Worm (Caenorhabditis elegans) whole organism, early embryonic: ENCODE data around the gene Y39A1A.16.

ENCODE experiments used
- B0310.2 ChIP-seq: sonication (generic microtip); optimal IDR thresholded peaks from 2 replicates; lab custom pipeline; 2016; ENCODE audit warnings: mild to moderate bottlenecking, missing genetic modification characterization, missing compliant biosample characterization
- aly-1 ChIP-seq: sonication (generic microtip); optimal IDR thresholded peaks from 2 replicates; lab custom pipeline; 2016; ENCODE audit warnings: missing genetic modification characterization, missing compliant biosample characterization
- ama-1 ChIP-seq: fragments of 150-350 bp; optimal IDR thresholded peaks from 2 replicates; lab custom pipeline; 2014
- hnd-1 ChIP-seq: sonication (generic microtip); optimal IDR thresholded peaks from 2 replicates; lab custom pipeline; 2016; ENCODE audit warnings: missing genetic modification characterization, missing compliant biosample characterization
- pes-1 ChIP-seq: fragments of 200-800 bp; sonication (Bioruptor generic); IDR thresholded peaks from 2 replicates; pipeline ENCODE4 v1.3.6; 2022; ENCODE audit warnings: missing genetic modification reagents, missing genetic modification characterization, missing compliant biosample characterization
- tbx-11 ChIP-seq: fragments of 200-800 bp; sonication (Bioruptor generic); IDR thresholded peaks from 2 replicates; pipeline ENCODE4 v1.3.6; 2022; ENCODE audit warnings: missing genetic modification characterization, missing compliant biosample characterization
- tra-4 ChIP-seq: sonication (generic microtip); optimal IDR thresholded peaks from 2 replicates; lab custom pipeline; 2017; ENCODE audit warnings: missing genetic modification characterization, missing compliant biosample characterization

DNA sequence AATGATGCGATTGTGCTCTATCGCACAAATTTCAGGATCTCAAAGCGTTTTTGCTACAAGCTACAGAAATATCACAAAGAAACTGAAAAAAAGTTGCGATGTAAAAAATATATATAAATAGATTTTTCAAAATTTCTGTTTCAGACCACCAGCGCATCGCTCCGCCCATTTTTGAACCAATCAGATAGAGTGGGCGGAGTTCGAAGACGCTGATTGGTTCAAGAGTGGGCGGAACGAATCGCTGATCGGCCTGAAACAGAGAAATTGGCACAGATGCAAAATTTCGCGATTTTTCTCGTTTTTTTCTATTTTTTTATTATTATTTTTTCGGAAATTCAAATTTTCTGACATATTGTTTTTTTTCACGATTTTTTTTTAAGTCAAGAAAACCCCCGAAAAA lies 23.7 kb downstream of the Y39A1A.16 start:
- TF ChIP-seq B0310.2 (tag; lab: Kevin White, UChicago) (no peak), hnd-1 (tag; lab: Kevin White, UChicago) (no peak), ama-1 (lab: Kevin White, UChicago) (no peak), tbx-11 (no peak), aly-1 (tag; lab: Kevin White, UChicago) (no peak), pes-1 (no peak), tra-4 (tag; lab: Kevin White, UChicago) (no peak)
